Worm (Caenorhabditis elegans): ENCODE measurements around the gene D1054.5.

D1054.5 gene

DNA sequence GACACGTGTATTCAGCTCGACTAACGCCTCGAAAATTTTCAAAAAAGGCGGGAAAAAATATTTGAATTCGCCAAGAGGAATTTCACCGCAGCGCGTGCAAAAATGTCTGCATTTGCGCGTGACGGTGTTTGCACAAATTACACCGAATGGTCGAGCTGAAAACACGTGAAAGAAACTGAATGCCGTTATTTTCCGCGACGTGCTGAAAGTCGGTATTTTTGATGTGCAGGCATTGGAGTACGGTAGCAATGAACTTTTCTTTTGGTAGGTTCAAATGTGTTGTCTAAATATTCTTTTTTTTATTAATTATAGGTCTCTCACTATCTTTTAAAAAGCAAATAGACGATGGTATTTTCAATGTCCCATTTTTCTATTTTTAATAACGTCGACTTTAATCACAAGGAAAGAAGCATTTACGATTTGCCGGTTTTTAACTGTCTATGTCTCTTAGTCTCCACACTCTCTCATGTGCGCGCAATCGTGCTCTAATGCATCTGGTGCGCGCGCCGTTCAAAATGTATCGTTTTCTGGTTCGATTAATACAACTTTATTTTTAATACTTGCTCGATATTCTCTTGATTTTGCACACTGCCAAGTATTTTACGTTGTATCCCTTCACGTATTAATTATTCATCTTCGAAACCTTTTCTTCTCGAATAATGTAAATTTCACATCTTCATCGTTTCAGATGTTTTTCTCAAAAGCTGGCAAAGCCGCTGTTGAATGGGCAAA, 37.2 kb upstream of the D1054.5 start, which contains the start of the genes C29A12.1 and lig-1:
Gene C29A12.1 (minus strand): TSS at position 63 of the 732 bp plus-strand sequence.
Gene lig-1 (plus strand): TSS at position 682 of the 732 bp plus-strand sequence.
- no peak for TF ChIP-seq nhr-237 (tag; optimal IDR thresholded peaks at IDR 0.05)
- no peak for TF ChIP-seq nhr-28 (tag; optimal IDR thresholded peaks at IDR 0.05)
- TF ChIP-seq pha-4 (tag; optimal IDR thresholded peaks at IDR 0.05) = no peak
- no peak for TF ChIP-seq lin-32 (GFP tag; optimal IDR thresholded peaks at IDR 0.05)
- peak; percentile 27 for TF ChIP-seq mep-1 (tag; optimal IDR thresholded peaks at IDR 0.05)
- TF ChIP-seq lin-13 (tag; optimal IDR thresholded peaks at IDR 0.05) = no peak
- TF ChIP-seq ceh-39 (tag; optimal IDR thresholded peaks at IDR 0.05) = peak; percentile 81
- no peak for TF ChIP-seq nhr-2 (tag; optimal IDR thresholded peaks at IDR 0.05)
- TF ChIP-seq unc-120 (tag; optimal IDR thresholded peaks at IDR 0.05; ENCODE audit: poor library complexity, severe bottlenecking) = no peak

DNA sequence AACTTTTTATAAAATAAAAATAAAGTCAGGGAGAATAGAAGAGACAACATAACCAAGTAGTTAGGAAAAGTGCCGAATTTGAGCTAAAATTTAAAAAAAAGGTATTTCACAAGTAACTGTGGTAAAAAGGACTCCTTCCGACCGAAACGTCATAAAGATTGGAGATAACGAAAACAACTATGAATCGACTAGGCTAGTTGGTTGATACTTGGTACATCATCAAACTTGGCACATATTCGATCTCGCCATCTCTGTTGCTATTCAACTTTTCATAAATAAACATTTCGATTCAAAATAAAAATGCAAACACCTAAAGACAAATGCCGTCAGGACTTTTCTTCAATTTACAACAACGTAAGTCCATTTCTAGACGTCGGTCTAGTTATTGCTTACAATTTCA, 35.4 kb upstream of the D1054.5 start, which contains the start of gene C29A12.22:
Gene C29A12.22 (plus strand): TSS at position 301 of the 400 bp plus-strand sequence.
- TF ChIP-seq ceh-83 (GFP tag; optimal IDR thresholded peaks at IDR 0.05) (no peak), ham-2 (GFP tag; optimal IDR thresholded peaks at IDR 0.05) (no peak), nhr-28 (tag; optimal IDR thresholded peaks at IDR 0.05) (no peak), mab-5 (tag; optimal IDR thresholded peaks at IDR 0.05) (no peak), pha-4 (tag; optimal IDR thresholded peaks at IDR 0.05) (no peak), nhr-76 (tag; optimal IDR thresholded peaks at IDR 0.05) (no peak), sem-2 (GFP tag; optimal IDR thresholded peaks at IDR 0.05) (no peak), lsy-2 (tag; optimal IDR thresholded peaks at IDR 0.05) (no peak), bed-3 (GFP tag; optimal IDR thresholded peaks at IDR 0.05) (no peak), drap-1 (GFP tag; optimal IDR thresholded peaks at IDR 0.05) (no peak), hlh-1 (tag; optimal IDR thresholded peaks at IDR 0.05) (no peak), nhr-2 (tag; optimal IDR thresholded peaks at IDR 0.05) (no peak), blmp-1 (tag; optimal IDR thresholded peaks at IDR 0.05) (no peak), ceh-39 (tag; optimal IDR thresholded peaks at IDR 0.05) (no peak), nhr-12 (tag; optimal IDR thresholded peaks at IDR 0.05) (no peak), nhr-237 (tag; optimal IDR thresholded peaks at IDR 0.05) (no peak), unc-120 (tag; optimal IDR thresholded peaks at IDR 0.05; ENCODE audit: poor library complexity, severe bottlenecking) (no peak), mep-1 (tag; optimal IDR thresholded peaks at IDR 0.05) (no peak), snpc-4 (tag; optimal IDR thresholded peaks at IDR 0.05) (no peak), unc-62 (GFP tag; optimal IDR thresholded peaks at IDR 0.05) (no peak)

DNA sequence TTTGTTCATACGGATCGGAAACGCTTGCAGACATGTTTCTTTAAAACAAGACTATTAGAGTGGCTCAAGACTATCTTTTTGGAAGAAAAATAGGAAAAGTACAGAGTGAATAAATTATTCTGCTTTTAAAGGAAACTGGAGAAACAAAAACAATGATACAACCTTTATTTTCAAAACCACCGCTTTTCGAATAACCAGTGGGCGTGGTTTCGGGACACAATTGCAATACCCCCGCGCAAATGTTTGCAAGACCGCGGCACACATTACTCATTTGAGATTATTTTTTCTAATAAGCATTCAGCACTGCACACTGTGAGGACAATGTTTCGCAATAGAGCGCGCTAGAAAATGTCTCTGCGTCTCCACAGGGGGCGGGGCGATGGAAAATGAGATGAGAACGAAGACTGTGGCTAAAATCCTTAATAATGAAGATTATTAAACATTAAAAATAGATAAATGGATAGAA, 31.5 kb upstream of the D1054.5 start, which contains the start of gene plrg-1:
Gene plrg-1 (minus strand): TSS at position 51 of the 466 bp plus-strand sequence.
- TF ChIP-seq zip-8 (tag; optimal IDR thresholded peaks at IDR 0.05) = no peak
- TF ChIP-seq ceh-83 (GFP tag; optimal IDR thresholded peaks at IDR 0.05) = peak; percentile 48
- TF ChIP-seq nhr-2 (tag; optimal IDR thresholded peaks at IDR 0.05) = peak; percentile 40
- TF ChIP-seq sptf-1 (tag; optimal IDR thresholded peaks at IDR 0.05) = peak; percentile 94
- peak; percentile 88 for TF ChIP-seq M03D4.4 (tag; optimal IDR thresholded peaks at IDR 0.05)
- peak; percentile 78 for TF ChIP-seq nhr-76 (tag; optimal IDR thresholded peaks at IDR 0.05)
- TF ChIP-seq lsy-2 (tag; optimal IDR thresholded peaks at IDR 0.05) = peak; percentile 76
- TF ChIP-seq bed-3 (GFP tag; optimal IDR thresholded peaks at IDR 0.05) = peak; percentile 67
- peak; percentile 93 for TF ChIP-seq ztf-11 (tag; optimal IDR thresholded peaks at IDR 0.05)
- TF ChIP-seq drap-1 (GFP tag; optimal IDR thresholded peaks at IDR 0.05) = peak; percentile 90
- peak; percentile 88 for TF ChIP-seq ceh-43 (GFP tag; optimal IDR thresholded peaks at IDR 0.05)
- peak; percentile 80 for TF ChIP-seq unc-120 (tag; optimal IDR thresholded peaks at IDR 0.05; ENCODE audit: poor library complexity, severe bottlenecking)
- no peak for TF ChIP-seq nhr-28 (tag; optimal IDR thresholded peaks at IDR 0.05)
- peak; percentile 77 for TF ChIP-seq nhr-12 (tag; optimal IDR thresholded peaks at IDR 0.05)
- TF ChIP-seq sem-2 (GFP tag; optimal IDR thresholded peaks at IDR 0.05) = peak; percentile 47
- TF ChIP-seq elt-3 (tag; optimal IDR thresholded peaks at IDR 0.05) = no peak
- TF ChIP-seq lin-32 (GFP tag; optimal IDR thresholded peaks at IDR 0.05) = peak; percentile 79
- peak; percentile 49 for TF ChIP-seq unc-39 (tag; optimal IDR thresholded peaks at IDR 0.05)
- peak; percentile 1 for TF ChIP-seq ceh-39 (tag; optimal IDR thresholded peaks at IDR 0.05)
- no peak for TF ChIP-seq tbx-8 (GFP tag; optimal IDR thresholded peaks at IDR 0.05)
- peak; percentile 93 for TF ChIP-seq mls-2 (tag; optimal IDR thresholded peaks at IDR 0.05)
- TF ChIP-seq mep-1 (tag; optimal IDR thresholded peaks at IDR 0.05) = peak; percentile 94
- peak; percentile 79 for TF ChIP-seq nhr-237 (tag; optimal IDR thresholded peaks at IDR 0.05)
- TF ChIP-seq elt-1 (tag; optimal IDR thresholded peaks at IDR 0.05; ENCODE audit: borderline replicate concordance, insufficient read depth) = peak; percentile 33
- peak; percentile 71 for TF ChIP-seq hlh-1 (tag; optimal IDR thresholded peaks at IDR 0.05)
- TF ChIP-seq cnd-1 (tag; optimal IDR thresholded peaks at IDR 0.05) = peak; percentile 89
- peak; percentile 90 for TF ChIP-seq ham-2 (GFP tag; optimal IDR thresholded peaks at IDR 0.05)
- TF ChIP-seq lin-13 (tag; optimal IDR thresholded peaks at IDR 0.05) = peak; percentile 89
- peak; percentile 74 for TF ChIP-seq ces-1 (GFP tag; optimal IDR thresholded peaks at IDR 0.05)
- no peak for TF ChIP-seq snpc-4 (tag; optimal IDR thresholded peaks at IDR 0.05)
- TF ChIP-seq pha-4 (tag; optimal IDR thresholded peaks at IDR 0.05) = peak; percentile 95
- peak; percentile 11 for TF ChIP-seq blmp-1 (tag; optimal IDR thresholded peaks at IDR 0.05)
- peak; percentile 76 for TF ChIP-seq mab-5 (tag; optimal IDR thresholded peaks at IDR 0.05)
- peak; percentile 58 for TF ChIP-seq flh-1 (GFP tag; optimal IDR thresholded peaks at IDR 0.05)
- peak; percentile 25 for TF ChIP-seq unc-62 (GFP tag; optimal IDR thresholded peaks at IDR 0.05)
